Worm (Caenorhabditis elegans): ENCODE measurements around the gene Y94H6A.3.

ce11 chrIV:2634992-2635391 is 41.3 kb upstream of the Y94H6A.3 start:
- TF ChIP-seq ceh-45 (GFP tag; IDR thresholded peaks at IDR 0.05) (no peak), pqm-1 (tag; optimal IDR thresholded peaks at IDR 0.05) (no peak), F13H6.1 (tag; optimal IDR thresholded peaks at IDR 0.05) (no peak), fkh-6 (tag; optimal IDR thresholded peaks at IDR 0.05) (no peak), ama-1 (optimal IDR thresholded peaks at IDR 0.05) (no peak), nfya-1 (tag; optimal IDR thresholded peaks at IDR 0.05) (no peak), dmd-4 (tag; optimal IDR thresholded peaks at IDR 0.05; ENCODE audit: borderline replicate concordance) (no peak), hlh-8 (tag; optimal IDR thresholded peaks at IDR 0.05) (no peak), syd-9 (tag; optimal IDR thresholded peaks at IDR 0.05) (no peak), K02D7.2 (tag; optimal IDR thresholded peaks at IDR 0.05) (no peak), unc-3 (GFP tag; conservative IDR thresholded peaks at IDR 0.05) (no peak), unc-3 (tag; optimal IDR thresholded peaks at IDR 0.05) (no peak), ceh-19 (GFP tag; optimal IDR thresholded peaks at IDR 0.05) (no peak), pat-9 (tag; optimal IDR thresholded peaks at IDR 0.05) (no peak)
